Fruit fly (Drosophila melanogaster): ENCODE data around the gene FoxK.

FoxK gene

dm6 chr3L:11150735-11151287 is 30.2 kb upstream of the FoxK start, which contains the start of gene CG6216:
TSS of gene CG6216 (minus strand) at chr3L:11150785.
- TF ChIP-seq Snoo (tag; optimal IDR thresholded peaks at IDR 0.05) (peak; percentile 77), D1 (tag; optimal IDR thresholded peaks at IDR 0.05) (no peak)

DNA sequence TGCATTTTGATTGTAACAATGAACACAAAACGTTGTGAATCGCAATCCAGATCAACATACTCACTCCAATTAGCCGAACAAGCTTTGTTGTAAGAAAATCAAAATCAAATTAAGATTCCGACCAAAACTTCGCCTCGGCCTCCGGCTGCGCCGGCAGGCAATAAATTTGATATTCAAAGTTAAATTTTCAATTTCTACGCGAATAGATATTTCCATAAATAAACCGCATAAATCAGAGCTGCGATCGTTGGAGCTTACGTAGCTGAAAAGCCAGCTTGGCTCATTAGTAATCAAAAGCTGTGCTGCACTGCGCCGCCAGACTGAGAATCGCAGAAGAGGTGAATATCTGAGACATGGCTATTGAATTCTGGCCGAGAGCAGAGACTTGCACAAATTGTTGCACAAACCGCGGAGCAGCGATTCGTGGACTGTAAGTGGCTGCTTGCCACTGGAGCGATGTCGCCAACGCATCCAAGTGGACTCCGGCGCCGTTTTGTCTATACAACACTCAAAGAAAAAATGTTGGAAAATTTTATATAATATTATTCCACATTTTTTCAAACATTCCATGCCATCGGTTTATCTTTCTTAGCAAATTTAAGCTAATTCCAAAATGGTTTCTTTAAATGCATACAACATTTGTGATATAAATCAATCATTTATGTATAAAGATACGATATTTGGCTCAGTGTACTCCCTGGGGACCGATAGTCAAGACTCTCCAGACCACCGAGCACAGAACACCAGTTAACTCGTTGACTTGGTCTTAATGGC is 28.1 kb upstream of the FoxK start:
- TF ChIP-seq CG8159 (tag; optimal IDR thresholded peaks at IDR 0.05) (peak; percentile 88), CG10348 (GFP tag; IDR thresholded peaks at IDR 0.05) (no peak), CG15710 (tag; optimal IDR thresholded peaks at IDR 0.05) (peak; percentile 81), CG13204 (GFP tag; optimal IDR thresholded peaks at IDR 0.05) (peak; percentile 59), rn (GFP tag; IDR thresholded peaks at IDR 0.05) (no peak; the same call in 1 of the 2 replicates), CG9948 (tag; optimal IDR thresholded peaks at IDR 0.05) (peak; percentile 87), EcR (GFP tag; optimal IDR thresholded peaks at IDR 0.05) (peak; percentile 21), Snoo (tag; optimal IDR thresholded peaks at IDR 0.05) (no peak), CG8301 (tag; optimal IDR thresholded peaks at IDR 0.05) (peak; percentile 85), D1 (tag; optimal IDR thresholded peaks at IDR 0.05) (peak; percentile 65), CG34367 (tag; optimal IDR thresholded peaks at IDR 0.05) (peak; percentile 76), Pif1A (GFP tag; optimal IDR thresholded peaks at IDR 0.05) (peak; percentile 68), CG4496 (GFP tag; IDR thresholded peaks at IDR 0.05) (peak; percentile 77), CG14655 (GFP tag; optimal IDR thresholded peaks at IDR 0.05) (peak; percentile 87), CG32121 (GFP tag; IDR thresholded peaks at IDR 0.05) (peak; percentile 54; the same call in 1 of the 2 replicates), fd96Ca (GFP tag; IDR thresholded peaks at IDR 0.05) (peak; percentile 61; the same call in 1 of the 3 replicates), gl (tag; optimal IDR thresholded peaks at IDR 0.05) (peak; percentile 66), CG12605 (GFP tag; IDR thresholded peaks at IDR 0.05) (peak; percentile 41), Pif1B (GFP tag; optimal IDR thresholded peaks at IDR 0.05) (peak; percentile 64), Ets98B (GFP tag; IDR thresholded peaks at IDR 0.05) (peak; percentile 68), CG17806 (tag; optimal IDR thresholded peaks at IDR 0.05) (peak; percentile 88)

DNA sequence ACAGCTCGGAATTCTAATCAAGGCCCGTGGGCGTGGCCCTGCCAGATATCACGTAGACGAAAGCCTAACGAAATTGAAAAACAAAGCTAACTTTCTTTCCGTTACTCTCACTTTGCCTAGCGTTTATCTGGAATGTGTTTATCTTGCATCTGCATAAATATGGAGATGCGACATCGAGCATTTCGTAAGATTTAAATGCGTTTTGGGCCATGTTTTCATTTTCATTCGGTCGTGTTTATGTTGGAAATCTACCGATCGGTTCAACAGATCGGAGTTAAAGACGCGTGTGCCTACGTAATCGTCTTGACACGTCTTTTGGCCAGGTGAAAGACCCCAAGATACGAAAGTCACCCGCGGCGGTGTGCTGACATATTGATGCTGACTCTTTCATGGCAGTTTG is 27.1 kb upstream of the FoxK start:
- TF ChIP-seq rn (GFP tag; IDR thresholded peaks at IDR 0.05) (no peak), CG10348 (GFP tag; IDR thresholded peaks at IDR 0.05) (no peak), Snoo (tag; optimal IDR thresholded peaks at IDR 0.05) (no peak), gl (tag; optimal IDR thresholded peaks at IDR 0.05) (no peak), CG4496 (GFP tag; IDR thresholded peaks at IDR 0.05) (no peak), fd96Ca (GFP tag; IDR thresholded peaks at IDR 0.05) (no peak), CG13204 (GFP tag; optimal IDR thresholded peaks at IDR 0.05) (no peak), CG34367 (tag; optimal IDR thresholded peaks at IDR 0.05) (no peak), D1 (tag; optimal IDR thresholded peaks at IDR 0.05) (no peak), Ets98B (GFP tag; IDR thresholded peaks at IDR 0.05) (no peak), CG8301 (tag; optimal IDR thresholded peaks at IDR 0.05) (no peak), Pif1A (GFP tag; optimal IDR thresholded peaks at IDR 0.05) (no peak), EcR (GFP tag; optimal IDR thresholded peaks at IDR 0.05) (no peak), CG9948 (tag; optimal IDR thresholded peaks at IDR 0.05) (no peak), CG12605 (GFP tag; IDR thresholded peaks at IDR 0.05) (no peak)

DNA sequence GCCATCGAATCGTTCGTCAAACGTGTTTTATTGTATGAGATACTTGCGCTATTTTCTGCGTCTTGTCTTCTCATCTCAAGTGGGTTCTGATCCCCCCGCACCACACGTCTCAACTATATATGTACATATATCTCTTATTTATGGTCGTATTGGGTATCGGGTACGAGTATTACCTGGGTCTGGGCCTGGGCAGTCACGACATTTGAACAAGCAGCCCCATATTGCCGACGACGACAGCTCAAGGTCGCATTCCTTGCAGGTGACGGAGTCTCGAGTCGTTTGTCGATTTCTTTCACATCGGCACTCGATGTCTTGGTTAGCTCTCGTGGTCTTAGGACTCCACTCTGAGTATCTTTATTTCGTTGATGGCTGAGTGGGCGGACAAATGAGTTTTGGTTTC is 24.5 kb upstream of the FoxK start:
- TF ChIP-seq EcR (GFP tag; optimal IDR thresholded peaks at IDR 0.05) = peak; percentile 31
- no peak for TF ChIP-seq Pif1B (GFP tag; optimal IDR thresholded peaks at IDR 0.05)

DNA sequence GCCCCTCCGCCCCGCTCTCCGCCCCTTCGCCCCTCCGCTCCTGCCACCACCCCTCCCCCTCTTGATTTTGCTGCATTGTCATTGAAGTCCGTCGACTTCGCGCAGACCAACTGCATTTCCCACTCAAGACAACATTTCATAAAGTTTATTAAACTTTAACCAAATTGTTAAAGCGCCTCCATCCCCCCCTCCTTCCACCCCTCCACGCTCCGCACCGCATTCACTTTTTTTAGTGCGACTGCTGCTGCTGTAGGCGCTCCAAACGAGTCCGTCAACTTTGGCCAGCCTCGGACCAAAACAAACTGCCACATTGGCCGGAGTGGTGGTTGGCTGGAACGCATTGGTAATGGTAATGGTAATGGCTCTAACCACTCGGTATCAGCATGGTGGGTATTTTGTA is 18.3 kb upstream of the FoxK start:
- TF ChIP-seq Ets98B (GFP tag; IDR thresholded peaks at IDR 0.05) (peak; percentile 45; the same call in 1 of the 2 replicates), EcR (GFP tag; optimal IDR thresholded peaks at IDR 0.05) (no peak), fd96Ca (GFP tag; IDR thresholded peaks at IDR 0.05) (peak; percentile 65; the same call in 2 of the 3 replicates), CG9948 (tag; optimal IDR thresholded peaks at IDR 0.05) (no peak), CG8159 (tag; optimal IDR thresholded peaks at IDR 0.05) (no peak), CG17806 (tag; optimal IDR thresholded peaks at IDR 0.05) (no peak), CG15710 (tag; optimal IDR thresholded peaks at IDR 0.05) (no peak)

- TF ChIP-seq CG34367 (tag; optimal IDR thresholded peaks at IDR 0.05) = peak; percentile 59
- peak; percentile 63 for TF ChIP-seq CG13204 (GFP tag; optimal IDR thresholded peaks at IDR 0.05)
- peak; percentile 72 for TF ChIP-seq EcR (GFP tag; optimal IDR thresholded peaks at IDR 0.05)
- peak; percentile 33 for TF ChIP-seq CG15710 (tag; optimal IDR thresholded peaks at IDR 0.05)
- no peak for TF ChIP-seq CG9948 (tag; optimal IDR thresholded peaks at IDR 0.05)
These were observed 15.8 kb upstream of the FoxK start for dm6 chr3L:11136349-11136748.

DNA sequence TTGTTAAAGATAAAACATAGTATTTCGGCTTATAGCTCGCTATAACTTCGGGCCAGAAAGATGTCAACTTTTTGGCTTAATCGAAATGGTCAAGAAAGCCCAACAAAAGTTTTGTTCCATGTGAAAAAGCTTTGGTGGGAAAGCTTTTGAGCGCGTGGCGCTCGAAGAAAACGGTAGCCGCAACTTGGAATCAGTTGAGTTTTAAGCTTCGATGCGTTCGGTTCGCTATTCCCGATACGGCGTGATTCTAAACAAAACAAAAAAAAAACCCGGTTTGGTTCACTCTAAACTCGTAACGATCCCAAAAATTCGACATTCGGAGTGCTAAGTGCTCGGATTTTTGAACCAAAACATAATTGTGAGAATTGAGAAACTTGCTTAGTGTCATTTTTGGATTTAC is 15.3 kb upstream of the FoxK start, which contains the start of gene IRSp53:
Gene IRSp53 (plus strand): TSS at position 204 of the 400 bp plus-strand sequence.
- no peak for TF ChIP-seq D1 (tag; optimal IDR thresholded peaks at IDR 0.05)
- TF ChIP-seq EcR (GFP tag; optimal IDR thresholded peaks at IDR 0.05) = no peak
- no peak for TF ChIP-seq Pif1A (GFP tag; optimal IDR thresholded peaks at IDR 0.05)
- peak; percentile 18; the same call in 1 of the 3 replicates for TF ChIP-seq CG4496 (GFP tag; IDR thresholded peaks at IDR 0.05)
- no peak for TF ChIP-seq CG14655 (GFP tag; optimal IDR thresholded peaks at IDR 0.05)
- peak; percentile 43; the same call in 1 of the 2 replicates for TF ChIP-seq Ets98B (GFP tag; IDR thresholded peaks at IDR 0.05)
- 0 out of 2 replicates have a peak, but pooled peaks have one; percentile 11 for TF ChIP-seq CG12605 (GFP tag; IDR thresholded peaks at IDR 0.05)
- no peak for TF ChIP-seq CG15710 (tag; optimal IDR thresholded peaks at IDR 0.05)
- TF ChIP-seq CG17806 (tag; optimal IDR thresholded peaks at IDR 0.05) = no peak
- TF ChIP-seq CG8301 (tag; optimal IDR thresholded peaks at IDR 0.05) = no peak
- TF ChIP-seq CG34367 (tag; optimal IDR thresholded peaks at IDR 0.05) = no peak
- no peak for TF ChIP-seq CG10348 (GFP tag; IDR thresholded peaks at IDR 0.05)
- no peak for TF ChIP-seq gl (tag; optimal IDR thresholded peaks at IDR 0.05)
- no peak for TF ChIP-seq rn (GFP tag; IDR thresholded peaks at IDR 0.05)
- no peak for TF ChIP-seq Pif1B (GFP tag; optimal IDR thresholded peaks at IDR 0.05)
- no peak for TF ChIP-seq CG9948 (tag; optimal IDR thresholded peaks at IDR 0.05)
- TF ChIP-seq CG32121 (GFP tag; IDR thresholded peaks at IDR 0.05) = no peak
- no peak for TF ChIP-seq CG13204 (GFP tag; optimal IDR thresholded peaks at IDR 0.05)
- TF ChIP-seq Snoo (tag; optimal IDR thresholded peaks at IDR 0.05) = no peak
- peak; percentile 57 for TF ChIP-seq CG8159 (tag; optimal IDR thresholded peaks at IDR 0.05)
- TF ChIP-seq fd96Ca (GFP tag; IDR thresholded peaks at IDR 0.05) = no peak

Measured in whole organism, pupa.